Worm (Caenorhabditis elegans) whole organism, young adult: ENCODE measurements around the gene T19H12.6.

Source experiments
- F22D6.2 ChIP-seq: sonication (generic microtip); optimal IDR thresholded peaks from 2 replicates; lab custom pipeline; 2016; ENCODE audit warnings: mild to moderate bottlenecking, missing genetic modification characterization, missing compliant biosample characterization
- F33H1.4 ChIP-seq: fragments of 200-800 bp; sonication (Bioruptor generic); IDR thresholded peaks from 2 replicates; pipeline ENCODE4 v1.3.6; 2022; ENCODE audit warnings: missing genetic modification reagents, missing genetic modification characterization, missing compliant biosample characterization
- F57C9.4 ChIP-seq: sonication (generic microtip); optimal IDR thresholded peaks from 2 replicates; lab custom pipeline; 2017; ENCODE audit warnings: mild to moderate bottlenecking, missing genetic modification characterization, missing compliant biosample characterization
- K12H6.12 ChIP-seq: fragments of 200-800 bp; sonication (Bioruptor generic); optimal IDR thresholded peaks from 2 replicates; lab custom pipeline; 2018; ENCODE audit warnings: mild to moderate bottlenecking, missing genetic modification characterization, missing compliant biosample characterization
- Y95B8A.8 ChIP-seq: fragments of 200-800 bp; sonication (Bioruptor generic); IDR thresholded peaks from 2 replicates; pipeline ENCODE4 v1.3.6; 2022; ENCODE audit warnings: missing genetic modification reagents, missing genetic modification characterization, missing compliant biosample characterization
- akir-1 ChIP-seq: fragments of 200-800 bp; sonication (Bioruptor generic); optimal IDR thresholded peaks from 2 replicates; lab custom pipeline; 2018; ENCODE audit warnings: mild to moderate bottlenecking, missing genetic modification characterization, moderate library complexity, missing compliant biosample characterization
- aptf-3 ChIP-seq: fragments of 200-800 bp; sonication (Bioruptor generic); IDR thresholded peaks from 2 replicates; pipeline ENCODE4 v1.3.6; 2022; ENCODE audit warnings: missing genetic modification characterization, missing compliant biosample characterization
- bed-1 ChIP-seq: fragments of 200-800 bp; sonication (Bioruptor generic); IDR thresholded peaks from 2 replicates; pipeline ENCODE4 v1.3.6; 2022; ENCODE audit warnings: missing genetic modification reagents, missing genetic modification characterization, missing compliant biosample characterization
- bed-2 ChIP-seq: fragments of 200-800 bp; sonication (Bioruptor generic); IDR thresholded peaks from 2 replicates; pipeline ENCODE4 v1.3.6; 2022; ENCODE audit warnings: missing genetic modification reagents, missing genetic modification characterization, missing compliant biosample characterization
- cebp-1 ChIP-seq, 2 experiments: fragments of 200-800 bp in 1 of 2; sonication (Bioruptor generic) in 1 of 2; sonication (generic microtip) in 1 of 2; IDR thresholded peaks in 1 of 2; optimal IDR thresholded peaks in 1 of 2; 2 replicates each; pipeline versions ENCODE4 v1.3.6 to Lab custom; 2017 to 2022; ENCODE audit warnings: missing compliant biosample characterization in 2 of 2, missing genetic modification characterization in 2 of 2, mild to moderate bottlenecking in 1 of 2, missing genetic modification reagents in 1 of 2, moderate library complexity in 1 of 2
- cebp-2 ChIP-seq: fragments of 200-800 bp; sonication (Bioruptor generic); IDR thresholded peaks from 2 replicates; pipeline ENCODE4 v1.3.6; 2022; ENCODE audit warnings: missing genetic modification characterization, missing compliant biosample characterization
- ceh-27 ChIP-seq: fragments of 200-800 bp; sonication (Bioruptor generic); optimal IDR thresholded peaks from 2 replicates; lab custom pipeline; 2018; ENCODE audit warnings: mild to moderate bottlenecking, missing genetic modification characterization, moderate library complexity, missing compliant biosample characterization
- ceh-79 ChIP-seq: sonication (generic microtip); optimal IDR thresholded peaks from 2 replicates; lab custom pipeline; 2017; ENCODE audit warnings: mild to moderate bottlenecking, missing genetic modification characterization, missing compliant biosample characterization
- egrh-3 ChIP-seq: fragments of 200-800 bp; sonication (Bioruptor generic); IDR thresholded peaks from 2 replicates; pipeline ENCODE4 v1.3.6; 2022; ENCODE audit warnings: missing genetic modification reagents, missing genetic modification characterization, missing compliant biosample characterization
- him-1 ChIP-seq: sonication (generic microtip); optimal IDR thresholded peaks from 2 replicates; lab custom pipeline; 2016; ENCODE audit warnings: missing genotype, missing genetic modification reagents, missing genetic modification characterization, missing compliant biosample characterization
- hlh-26 ChIP-seq: fragments of 200-800 bp; sonication (Bioruptor generic); conservative IDR thresholded peaks from 2 replicates; pipeline ENCODE4 v1.3.6; 2022; ENCODE audit warnings: missing genetic modification reagents, missing genetic modification characterization, missing compliant biosample characterization
- hrde-1 ChIP-seq: sonication (generic microtip); optimal IDR thresholded peaks from 2 replicates; lab custom pipeline; 2016; ENCODE audit warnings: missing genetic modification characterization, mild to moderate bottlenecking, missing compliant biosample characterization, moderate library complexity, missing genotype, missing genetic modification reagents, borderline replicate concordance
- lag-1 ChIP-seq: fragments of 200-800 bp; sonication (Bioruptor generic); IDR thresholded peaks from 2 replicates; pipeline ENCODE4 v1.3.6; 2022; ENCODE audit warnings: missing genetic modification reagents, missing genetic modification characterization, missing compliant biosample characterization
- let-607 ChIP-seq, 2 experiments: fragments of 200-800 bp in 1 of 2; sonication (Bioruptor generic) in 1 of 2; sonication (generic microtip) in 1 of 2; optimal IDR thresholded peaks; 2 replicates each; lab custom pipeline; 2016 to 2018; ENCODE audit warnings: mild to moderate bottlenecking in 2 of 2, missing compliant biosample characterization in 2 of 2, missing genetic modification characterization in 2 of 2, moderate library complexity in 2 of 2, missing genotype in 1 of 2
- lin-40 ChIP-seq: sonication (generic microtip); optimal IDR thresholded peaks from 2 replicates; lab custom pipeline; 2016; ENCODE audit warnings: missing genetic modification characterization, mild to moderate bottlenecking, missing compliant biosample characterization, missing genotype, missing genetic modification reagents
- lir-1 ChIP-seq: fragments of 200-800 bp; sonication (Bioruptor generic); conservative IDR thresholded peaks from 2 replicates; pipeline ENCODE4 v1.3.6; 2022; ENCODE audit warnings: missing genetic modification reagents, missing genetic modification characterization, missing compliant biosample characterization
- lsl-1 ChIP-seq: fragments of 200-800 bp; sonication (Bioruptor generic); optimal IDR thresholded peaks from 2 replicates; lab custom pipeline; 2018; ENCODE audit warnings: mild to moderate bottlenecking, missing genetic modification characterization, moderate library complexity, missing compliant biosample characterization
- lsy-27 ChIP-seq: sonication (generic microtip); optimal IDR thresholded peaks from 2 replicates; lab custom pipeline; 2017; ENCODE audit warnings: missing genetic modification characterization, mild to moderate bottlenecking, missing compliant biosample characterization, antibody characterized with exemption, missing genotype, borderline replicate concordance; ENCODE audit not compliant: insufficient read depth
- mcd-1 ChIP-seq: fragments of 200-800 bp; sonication (Bioruptor generic); IDR thresholded peaks from 2 replicates; pipeline ENCODE4 v1.3.6; 2022; ENCODE audit warnings: missing genetic modification reagents, missing genetic modification characterization, missing compliant biosample characterization
- mel-28 ChIP-seq: sonication (generic microtip); optimal IDR thresholded peaks from 2 replicates; lab custom pipeline; 2016; ENCODE audit warnings: borderline replicate concordance, mild to moderate bottlenecking, missing genetic modification characterization, missing compliant biosample characterization
- sdz-38 ChIP-seq: sonication (generic microtip); optimal IDR thresholded peaks from 2 replicates; lab custom pipeline; 2016; ENCODE audit warnings: missing genotype, missing genetic modification characterization, missing compliant biosample characterization
- snpc-1.3 ChIP-seq: sonication (generic microtip); optimal IDR thresholded peaks from 2 replicates; lab custom pipeline; 2017; ENCODE audit warnings: missing genetic modification characterization, mild to moderate bottlenecking, missing compliant biosample characterization, antibody characterized with exemption, moderate library complexity, missing genotype, missing genetic modification reagents; ENCODE audit not compliant: insufficient read depth
- snpc-3.4 ChIP-seq: sonication (generic microtip); optimal IDR thresholded peaks from 2 replicates; lab custom pipeline; 2017; ENCODE audit warnings: missing genetic modification characterization, mild to moderate bottlenecking, missing compliant biosample characterization, antibody characterized with exemption, moderate library complexity, missing genotype, missing genetic modification reagents
- snpc-4 ChIP-seq, 5 experiments: fragments of 150-350 bp in 1 of 5; sonication (generic microtip) in 4 of 5; optimal IDR thresholded peaks; 2 replicates each; lab custom pipeline; 2014 to 2018; ENCODE audit warnings: missing genetic modification characterization in 5 of 5, missing biosample characterization in 3 of 5, antibody characterized with exemption in 2 of 5, mild to moderate bottlenecking in 2 of 5, missing compliant biosample characterization in 2 of 5, missing genotype in 2 of 5, moderate library complexity in 2 of 5, missing genetic modification reagents in 1 of 5
- sptf-2 ChIP-seq: fragments of 200-800 bp; sonication (Bioruptor generic); optimal IDR thresholded peaks from 2 replicates; lab custom pipeline; 2018; ENCODE audit warnings: mild to moderate bottlenecking, missing genetic modification characterization, missing compliant biosample characterization
- tbx-9 ChIP-seq: sonication (generic microtip); optimal IDR thresholded peaks from 2 replicates; lab custom pipeline; 2016; ENCODE audit warnings: borderline replicate concordance, missing genetic modification characterization, inconsistent platforms, missing compliant biosample characterization
- unc-130 ChIP-seq: sonication (generic microtip); optimal IDR thresholded peaks from 2 replicates; lab custom pipeline; 2016; ENCODE audit warnings: missing genetic modification reagents, missing genetic modification characterization, missing compliant biosample characterization

Gene T19H12.6

ce11 chrV:4908591-4908990 is 31.1 kb upstream of the T19H12.6 start, which contains the start of gene ugt-13:
ugt-13 (plus strand) TSS chrV:4908884.
- TF ChIP-seq lin-40 (tag; lab: Kevin White, UChicago) (peak; percentile 7), tbx-9 (tag; lab: Kevin White, UChicago) (no peak)
- TF ChIP-seq, all 124 proteins: peak for 1

- TF ChIP-seq aptf-3 (GFP tag; lab: Robert Waterston, UW) (no peak), sdz-38 (no peak), Y95B8A.8 (GFP tag; lab: Robert Waterston, UW) (no peak), sptf-2 (no peak), mel-28 (tag; lab: Kevin White, UChicago) (no peak), lag-1 (no peak), bed-1 (GFP tag; lab: Robert Waterston, UW) (no peak), mcd-1 (no peak), ceh-27 (no peak), ceh-79 (tag; lab: Kevin White, UChicago) (no peak), K12H6.12 (no peak), lsy-27 (tag; lab: Kevin White, UChicago) (no peak), lir-1 (GFP tag; lab: Robert Waterston, UW) (no peak), F22D6.2 (tag; lab: Kevin White, UChicago) (no peak), snpc-3.4 (no peak)
Observed at ce11 chrV:4905953-4906352, 28.5 kb upstream of the T19H12.6 start, which contains the start of gene ugt-14. ugt-14 (plus strand) TSS chrV:4906253.

- TF ChIP-seq him-1 (tag; lab: Kevin White, UChicago): no peak
- TF ChIP-seq lsl-1 (GFP tag; lab: Kevin White, UChicago): no peak
- no peak for TF ChIP-seq akir-1 (GFP tag; lab: Kevin White, UChicago)
- no peak for TF ChIP-seq cebp-1 (GFP tag; IDR thresholded peaks at IDR 0.05; lab: Robert Waterston, UW)
- TF ChIP-seq cebp-1 (tag; optimal IDR thresholded peaks at IDR 0.05; lab: Kevin White, UChicago): no peak
- no peak for TF ChIP-seq F57C9.4
- TF ChIP-seq cebp-2 (GFP tag; lab: Robert Waterston, UW): no peak
- no peak for TF ChIP-seq snpc-4 (GFP tag; optimal IDR thresholded peaks at IDR 0.05; lab: Kevin White, UChicago)
- TF ChIP-seq snpc-4 (tag; optimal IDR thresholded peaks at IDR 0.05; lab: Kevin White, UChicago): no peak
- TF ChIP-seq F33H1.4 (GFP tag; lab: Robert Waterston, UW): no peak
- no peak for TF ChIP-seq let-607 (tag; optimal IDR thresholded peaks at IDR 0.05; lab: Kevin White, UChicago)
- no peak for TF ChIP-seq bed-2 (GFP tag; lab: Robert Waterston, UW)
- TF ChIP-seq Y95B8A.8 (GFP tag; lab: Robert Waterston, UW): no peak
- TF ChIP-seq egrh-3 (GFP tag; lab: Robert Waterston, UW): no peak
- TF ChIP-seq hlh-26 (GFP tag; lab: Robert Waterston, UW): no peak
- no peak for TF ChIP-seq snpc-1.3 (tag; lab: Kevin White, UChicago)
- no peak for TF ChIP-seq aptf-3 (GFP tag; lab: Robert Waterston, UW)
- no peak for TF ChIP-seq hrde-1 (tag; lab: Kevin White, UChicago)
- TF ChIP-seq unc-130 (GFP tag; lab: Kevin White, UChicago): no peak
Observed at ce11 chrV:4903696-4904095, 26.2 kb upstream of the T19H12.6 start, which contains the start of gene ugt-8. ugt-8 (plus strand) TSS chrV:4903930.
